Fruit fly (Drosophila melanogaster) whole organism: ENCODE results near the gene CG31664.

ENCODE experiments used
- CG8478 ChIP-seq: fragments of >200 bp; optimal IDR thresholded peaks from 2 replicates; lab custom pipeline; 2018; ENCODE audit warnings: inconsistent platforms
- EcR ChIP-seq, 2 experiments: fragments of >200 bp; optimal IDR thresholded peaks; 2 replicates each; lab custom pipeline; 2017; ENCODE audit warnings: missing biosample characterization in 2 of 2, missing genetic modification characterization in 2 of 2, missing genetic modification reagents in 2 of 2
- pan ChIP-seq: fragments of >200 bp; optimal IDR thresholded peaks from 2 replicates; lab custom pipeline; 2017
- psq ChIP-seq: fragments of >200 bp; optimal IDR thresholded peaks from 2 replicates; lab custom pipeline; 2017
- usp ChIP-seq: fragments of >200 bp; optimal IDR thresholded peaks from 2 replicates; lab custom pipeline; 2017; ENCODE audit warnings: missing biosample characterization, missing genetic modification characterization, mixed read lengths

DNA sequence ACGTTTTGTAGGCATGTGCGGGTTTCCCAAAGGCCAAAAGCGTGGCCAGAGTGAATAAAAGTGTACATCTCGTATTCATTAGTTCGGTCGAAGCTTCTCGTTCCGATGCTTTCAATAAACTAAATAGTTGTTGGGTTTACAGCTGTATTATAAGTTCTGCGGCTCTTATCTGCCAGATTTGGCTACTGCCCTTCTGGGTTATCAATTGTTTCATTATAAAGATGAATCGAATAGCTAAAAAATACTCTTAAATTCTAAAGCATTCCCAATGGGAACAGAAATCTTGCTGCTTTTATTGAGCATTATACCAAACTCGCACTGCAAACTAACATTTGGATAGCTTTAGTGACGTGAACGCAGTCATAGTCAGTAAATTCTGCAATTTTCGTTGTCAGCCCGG lies at the start of gene CG31664:
- TF ChIP-seq CG8478, result no peak
- no peak for TF ChIP-seq pan (lab: Kevin White, UChicago)
- no peak for TF ChIP-seq psq
- no peak for TF ChIP-seq EcR (GFP tag; optimal IDR thresholded peaks at IDR 0.05; lab: Kevin White, UChicago)
- TF ChIP-seq usp (GFP tag; lab: Kevin White, UChicago), result no peak
